Worm (Caenorhabditis elegans) whole organism, L4 larva: ENCODE measurements around the gene R144.11.
A peak's percentile ranks its signal among the peaks of the same experiment; 100 is the strongest.

ENCODE experiments used
- F10B5.3 ChIP-seq: sonication (generic microtip); optimal IDR thresholded peaks from 2 replicates; lab custom pipeline; 2016; ENCODE audit warnings: mild to moderate bottlenecking, missing genetic modification characterization, missing compliant biosample characterization
- F26F4.8 ChIP-seq: fragments of 200-800 bp; sonication (Bioruptor generic); conservative IDR thresholded peaks from 2 replicates; pipeline ENCODE4 v1.3.6; 2022; ENCODE audit warnings: missing genetic modification characterization, missing compliant biosample characterization
- F49E8.2 ChIP-seq: sonication (generic microtip); optimal IDR thresholded peaks from 2 replicates; lab custom pipeline; 2016; ENCODE audit warnings: missing compliant biosample characterization, mild to moderate bottlenecking, missing genetic modification characterization, borderline replicate concordance
- R02D3.7 ChIP-seq: fragments of 150-350 bp; sonication (generic microtip); optimal IDR thresholded peaks from 3 replicates; lab custom pipeline; 2014; ENCODE audit warnings: missing biosample characterization, missing genetic modification characterization
- T20F7.1 ChIP-seq: fragments of 200-800 bp; sonication (Bioruptor generic); optimal IDR thresholded peaks from 2 replicates; lab custom pipeline; 2018; ENCODE audit warnings: mild to moderate bottlenecking, missing genetic modification characterization, missing compliant biosample characterization
- aha-1 ChIP-seq: fragments of 150-350 bp; peaks from one replicate; lab custom pipeline; 2014; ENCODE audit warnings: missing biosample characterization, missing genetic modification characterization
- aly-2 ChIP-seq: sonication (generic microtip); optimal IDR thresholded peaks from 2 replicates; lab custom pipeline; 2018; ENCODE audit warnings: missing biosample characterization, missing genetic modification characterization
- ama-1 ChIP-seq: fragments of 150-350 bp; optimal IDR thresholded peaks from 2 replicates; lab custom pipeline; 2014; ENCODE audit warnings: inconsistent platforms, mixed read lengths
- ceh-32 ChIP-seq: sonication (generic microtip); optimal IDR thresholded peaks from 2 replicates; lab custom pipeline; 2016; ENCODE audit warnings: mild to moderate bottlenecking, missing genetic modification characterization, missing compliant biosample characterization; ENCODE audit not compliant: poor library complexity
- ceh-44 ChIP-seq: fragments of 200-800 bp; sonication (Bioruptor generic); IDR thresholded peaks from 2 replicates; pipeline ENCODE4 v1.3.6; 2022; ENCODE audit warnings: missing genetic modification reagents, missing genetic modification characterization, missing compliant biosample characterization
- ceh-62 ChIP-seq: sonication (generic microtip); optimal IDR thresholded peaks from 2 replicates; lab custom pipeline; 2017; ENCODE audit warnings: missing biosample characterization, missing genetic modification characterization
- ces-1 ChIP-seq: fragments of 150-350 bp; sonication (generic microtip); optimal IDR thresholded peaks from 4 replicates; lab custom pipeline; 2014; ENCODE audit warnings: missing biosample characterization, missing genetic modification reagents, missing genetic modification characterization
- ctbp-1 ChIP-seq: fragments of 200-800 bp; sonication (Bioruptor generic); IDR thresholded peaks from 2 replicates; pipeline ENCODE4 v1.3.6; 2022; ENCODE audit warnings: missing genetic modification reagents, missing genetic modification characterization, missing compliant biosample characterization
- daf-16 ChIP-seq, 3 experiments: sonication (generic microtip); optimal IDR thresholded peaks; 2 replicates each; lab custom pipeline; 2016 to 2017; ENCODE audit warnings: missing genetic modification characterization in 3 of 3, missing genetic modification reagents in 3 of 3, mild to moderate bottlenecking in 2 of 3, missing compliant biosample characterization in 2 of 3, missing biosample characterization in 1 of 3, moderate library complexity in 1 of 3
- daf-19 ChIP-seq: fragments of 200-800 bp; sonication (Bioruptor generic); conservative IDR thresholded peaks from 2 replicates; pipeline ENCODE4 v1.3.6; 2022; ENCODE audit warnings: missing genetic modification characterization, missing compliant biosample characterization
- daf-8 ChIP-seq: fragments of 200-800 bp; sonication (Bioruptor generic); IDR thresholded peaks from 2 replicates; pipeline ENCODE4 v1.3.6; 2022; ENCODE audit warnings: missing genetic modification characterization, missing compliant biosample characterization
- dmd-9 ChIP-seq: fragments of 200-800 bp; sonication (Bioruptor generic); IDR thresholded peaks from 2 replicates; pipeline ENCODE4 v1.3.6; 2022; ENCODE audit warnings: missing genetic modification reagents, missing genetic modification characterization, missing compliant biosample characterization
- dve-1 ChIP-seq: sonication (generic microtip); optimal IDR thresholded peaks from 2 replicates; lab custom pipeline; 2017; ENCODE audit warnings: antibody characterized with exemption, mild to moderate bottlenecking, missing genetic modification characterization, missing compliant biosample characterization; ENCODE audit not compliant: insufficient read depth
- egl-27 ChIP-seq: sonication (generic microtip); optimal IDR thresholded peaks from 3 replicates; lab custom pipeline; 2017; ENCODE audit warnings: missing biosample characterization, missing genetic modification reagents, missing genetic modification characterization
- fkh-10 ChIP-seq: fragments of 150-350 bp; optimal IDR thresholded peaks from 2 replicates; lab custom pipeline; 2014; ENCODE audit warnings: missing biosample characterization, missing genetic modification reagents, missing genetic modification characterization
- fos-1 ChIP-seq: fragments of 150-350 bp; optimal IDR thresholded peaks from 2 replicates; lab custom pipeline; 2014; ENCODE audit warnings: missing biosample characterization, missing genetic modification characterization
- hlh-30 ChIP-seq: sonication (generic microtip); optimal IDR thresholded peaks from 2 replicates; lab custom pipeline; 2017; ENCODE audit warnings: antibody characterized with exemption, mild to moderate bottlenecking, missing genetic modification characterization, missing compliant biosample characterization; ENCODE audit not compliant: insufficient read depth
- hmg-1.1 ChIP-seq: fragments of 200-800 bp; sonication (Bioruptor generic); IDR thresholded peaks from 2 replicates; pipeline ENCODE4 v1.3.6; 2022; ENCODE audit warnings: missing genetic modification reagents, missing genetic modification characterization, missing compliant biosample characterization
- lin-38 ChIP-seq: fragments of 200-800 bp; sonication (Bioruptor generic); IDR thresholded peaks from 2 replicates; pipeline ENCODE4 v1.3.6; 2022; ENCODE audit warnings: missing genetic modification reagents, missing genetic modification characterization, missing compliant biosample characterization
- lin-39 ChIP-seq: fragments of 150-350 bp; optimal IDR thresholded peaks from 2 replicates; lab custom pipeline; 2014; ENCODE audit warnings: missing biosample characterization, missing genetic modification reagents, missing genetic modification characterization
- madf-9 ChIP-seq: fragments of 200-800 bp; sonication (Bioruptor generic); conservative IDR thresholded peaks from 2 replicates; pipeline ENCODE4 v1.3.6; 2022; ENCODE audit warnings: missing genetic modification reagents, missing genetic modification characterization, missing compliant biosample characterization
- mdt-29 ChIP-seq: fragments of 200-800 bp; sonication (Bioruptor generic); IDR thresholded peaks from 2 replicates; pipeline ENCODE4 v1.3.6; 2022; ENCODE audit warnings: missing genetic modification reagents, missing genetic modification characterization, missing compliant biosample characterization
- mxl-2 ChIP-seq: fragments of 200-800 bp; sonication (Bioruptor generic); conservative IDR thresholded peaks from 2 replicates; pipeline ENCODE4 v1.3.6; 2022; ENCODE audit warnings: missing genetic modification reagents, missing genetic modification characterization, missing compliant biosample characterization
- nhr-102 ChIP-seq: sonication (generic microtip); optimal IDR thresholded peaks from 2 replicates; lab custom pipeline; 2016; ENCODE audit warnings: mild to moderate bottlenecking, missing genetic modification characterization, moderate library complexity, missing compliant biosample characterization
- nhr-11 ChIP-seq: fragments of 150-350 bp; optimal IDR thresholded peaks from 2 replicates; lab custom pipeline; 2014; ENCODE audit warnings: missing biosample characterization, missing genetic modification characterization
- nhr-111 ChIP-seq: fragments of 200-800 bp; sonication (Bioruptor generic); optimal IDR thresholded peaks from 2 replicates; lab custom pipeline; 2018; ENCODE audit warnings: mild to moderate bottlenecking, missing genetic modification characterization, missing compliant biosample characterization
- nhr-237 ChIP-seq: sonication (generic microtip); optimal IDR thresholded peaks from 2 replicates; lab custom pipeline; 2017; ENCODE audit warnings: missing biosample characterization, missing genetic modification characterization
- nhr-25 ChIP-seq: sonication (generic microtip); optimal IDR thresholded peaks from 2 replicates; lab custom pipeline; 2017; ENCODE audit warnings: missing genetic modification characterization, mild to moderate bottlenecking, missing compliant biosample characterization, antibody characterized with exemption, moderate library complexity, borderline replicate concordance; ENCODE audit not compliant: insufficient read depth
- nhr-76 ChIP-seq: fragments of 150-350 bp; optimal IDR thresholded peaks from 2 replicates; lab custom pipeline; 2014; ENCODE audit warnings: missing biosample characterization, missing genetic modification characterization
- nhr-77 ChIP-seq: fragments of 150-350 bp; optimal IDR thresholded peaks from 2 replicates; lab custom pipeline; 2014; ENCODE audit warnings: missing biosample characterization, missing genetic modification characterization
- pha-4 ChIP-seq, 2 experiments: fragments of 150-350 bp in 1 of 2; fragments of 200-800 bp in 1 of 2; sonication (Bioruptor generic) in 1 of 2; IDR thresholded peaks in 1 of 2; optimal IDR thresholded peaks in 1 of 2; 2 replicates each; pipeline versions ENCODE4 v1.3.6 to Lab custom; 2014 to 2022; ENCODE audit warnings: missing genetic modification characterization in 2 of 2, missing genetic modification reagents in 2 of 2, missing biosample characterization in 1 of 2, missing compliant biosample characterization in 1 of 2
- saeg-2 ChIP-seq: fragments of 200-800 bp; sonication (Bioruptor generic); IDR thresholded peaks from 2 replicates; pipeline ENCODE4 v1.3.6; 2022; ENCODE audit warnings: missing genetic modification reagents, missing genetic modification characterization, missing compliant biosample characterization
- sdz-12 ChIP-seq: fragments of 200-800 bp; sonication (Bioruptor generic); optimal IDR thresholded peaks from 2 replicates; lab custom pipeline; 2018; ENCODE audit warnings: mild to moderate bottlenecking, missing genetic modification characterization, missing compliant biosample characterization
- set-16 ChIP-seq: fragments of 200-800 bp; sonication (Bioruptor generic); IDR thresholded peaks from 2 replicates; pipeline ENCODE4 v1.3.6; 2022; ENCODE audit warnings: missing genetic modification reagents, missing genetic modification characterization, missing compliant biosample characterization
- snpc-4 ChIP-seq: fragments of 150-350 bp; optimal IDR thresholded peaks from 2 replicates; lab custom pipeline; 2014; ENCODE audit warnings: missing biosample characterization, missing genetic modification characterization
- spr-3 ChIP-seq: fragments of 200-800 bp; sonication (Bioruptor generic); optimal IDR thresholded peaks from 2 replicates; lab custom pipeline; 2018; ENCODE audit warnings: mild to moderate bottlenecking, missing genetic modification characterization, missing compliant biosample characterization
- tag-97 ChIP-seq: fragments of 200-800 bp; sonication (Bioruptor generic); IDR thresholded peaks from 2 replicates; pipeline ENCODE4 v1.3.6; 2022; ENCODE audit warnings: missing genetic modification characterization, missing compliant biosample characterization
- tra-1 ChIP-seq: fragments of 200-800 bp; sonication (Bioruptor generic); IDR thresholded peaks from 2 replicates; pipeline ENCODE4 v1.3.6; 2022; ENCODE audit warnings: missing genetic modification reagents, missing genetic modification characterization, missing compliant biosample characterization
- unc-130 ChIP-seq: sonication (generic microtip); optimal IDR thresholded peaks from 2 replicates; lab custom pipeline; 2016; ENCODE audit warnings: missing genetic modification reagents, missing genetic modification characterization, missing compliant biosample characterization
- unc-62 ChIP-seq, 3 experiments: fragments of 150-350 bp in 1 of 3; sonication (generic microtip); optimal IDR thresholded peaks in 2 of 3; peaks in 1 of 3; 1 replicate in 1 of 3; 2 replicates in 2 of 3; lab custom pipeline; 2014 to 2017; ENCODE audit warnings: missing biosample characterization in 3 of 3, missing genetic modification characterization in 3 of 3, missing genetic modification reagents in 3 of 3, missing genotype in 1 of 3
- zfp-3 ChIP-seq: fragments of 200-800 bp; sonication (Bioruptor generic); conservative IDR thresholded peaks from 2 replicates; pipeline ENCODE4 v1.3.6; 2022; ENCODE audit warnings: missing genetic modification reagents, missing genetic modification characterization, missing compliant biosample characterization
- zip-11 ChIP-seq: fragments of 200-800 bp; sonication (Bioruptor generic); IDR thresholded peaks from 2 replicates; pipeline ENCODE4 v1.3.6; 2022; ENCODE audit warnings: missing genetic modification characterization, missing compliant biosample characterization
- zip-2 ChIP-seq: fragments of 150-350 bp; optimal IDR thresholded peaks from 2 replicates; lab custom pipeline; 2014; ENCODE audit warnings: missing biosample characterization, missing genetic modification characterization
- ztf-11 ChIP-seq: fragments of 150-350 bp; optimal IDR thresholded peaks from 2 replicates; lab custom pipeline; 2014; ENCODE audit warnings: missing biosample characterization, missing genetic modification characterization
- ztf-7 ChIP-seq: fragments of 150-350 bp; optimal IDR thresholded peaks from 2 replicates; lab custom pipeline; 2014; ENCODE audit warnings: missing biosample characterization, missing genetic modification characterization

The R144.11 gene

ce11 chrIII:5013915-5014346, 5.3 kb upstream of the R144.11 start (continued):
- TF ChIP-seq nhr-77 (tag; lab: Kevin White, UChicago) (peak; percentile 85), aha-1 (tag; lab: Kevin White, UChicago) (peak; percentile 98), unc-130 (GFP tag; lab: Kevin White, UChicago) (no peak), ceh-32 (tag; lab: Kevin White, UChicago) (no peak), spr-3 (GFP tag; lab: Kevin White, UChicago) (no peak), fos-1 (tag; lab: Kevin White, UChicago) (no peak), hlh-30 (peak; percentile 82), nhr-111 (no peak), tra-1 (GFP tag; lab: Robert Waterston, UW) (0 out of 2 replicates have a peak, but pooled peaks have one; percentile 34), madf-9 (GFP tag; lab: Robert Waterston, UW) (no peak), set-16 (peak; percentile 77), dve-1 (peak; percentile 87), lin-38 (peak; percentile 67), aly-2 (tag; lab: Kevin White, UChicago) (no peak), tag-97 (no peak), egl-27 (tag; lab: Kevin White, UChicago) (no peak), ztf-11 (tag; lab: Kevin White, UChicago) (no peak), dmd-9 (no peak), lin-39 (tag; lab: Kevin White, UChicago) (no peak), ces-1 (GFP tag; lab: Kevin White, UChicago) (peak; percentile 71), F49E8.2 (no peak), nhr-11 (tag; lab: Kevin White, UChicago) (peak; percentile 94), zfp-3 (no peak), nhr-25 (tag; lab: Kevin White, UChicago) (peak; percentile 62), ztf-7 (peak; percentile 79), sdz-12 (GFP tag; lab: Kevin White, UChicago) (no peak), hmg-1.1 (GFP tag; lab: Robert Waterston, UW) (peak; percentile 93), R02D3.7 (no peak), ama-1 (lab: Kevin White, UChicago) (no peak), mdt-29 (GFP tag; lab: Robert Waterston, UW) (no peak), mxl-2 (GFP tag; lab: Robert Waterston, UW) (no peak), ctbp-1 (peak; percentile 85), zip-2 (peak; percentile 34), F10B5.3 (tag; lab: Kevin White, UChicago) (no peak), fkh-10 (GFP tag; lab: Kevin White, UChicago) (peak; percentile 70), F26F4.8 (no peak), daf-19 (GFP tag; lab: Robert Waterston, UW) (no peak), nhr-237 (no peak), snpc-4 (tag; lab: Kevin White, UChicago) (no peak), daf-16 (GFP tag; optimal IDR thresholded peaks at IDR 0.05; lab: Kevin White, UChicago) (peak; percentile 22 to 27), daf-16 (tag; optimal IDR thresholded peaks at IDR 0.05; lab: Kevin White, UChicago) (peak; percentile 17), pha-4 (GFP tag; IDR thresholded peaks at IDR 0.05; lab: Robert Waterston, UW) (peak; percentile 76; the same call in 1 of the 2 replicates), pha-4 (tag; optimal IDR thresholded peaks at IDR 0.05; lab: Kevin White, UChicago) (peak; percentile 16), unc-62 (GFP tag; optimal IDR thresholded peaks at IDR 0.05 in 1 of 2; lab: Kevin White, UChicago) (peak in 1 of 2 experiments; percentile 99), unc-62 (tag; optimal IDR thresholded peaks at IDR 0.05; lab: Kevin White, UChicago) (no peak), zip-11 (GFP tag; lab: Robert Waterston, UW) (no peak), ceh-62 (tag; lab: Kevin White, UChicago) (no peak), nhr-76 (tag; lab: Kevin White, UChicago) (no peak), T20F7.1 (peak; percentile 72), daf-8 (GFP tag; lab: Robert Waterston, UW) (no peak), ceh-44 (GFP tag; lab: Robert Waterston, UW) (no peak), nhr-102 (peak; percentile 48), saeg-2 (GFP tag; lab: Robert Waterston, UW) (no peak)
